Fruit fly (Drosophila melanogaster) whole organism, embryonic: Measurements from ENCODE around the gene CG46042.

Source experiments
- Antp ChIP-seq: fragments of 200-800 bp; sonication (Bioruptor generic); optimal IDR thresholded peaks from 3 replicates; lab custom pipeline; 2016; ENCODE audit warnings: missing biosample characterization, missing genetic modification characterization
- Atf3 ChIP-seq: fragments of 200-800 bp; sonication (Bioruptor generic); optimal IDR thresholded peaks from 3 replicates; lab custom pipeline; 2016; ENCODE audit warnings: missing biosample characterization, missing genetic modification characterization
- B-H2 ChIP-seq: fragments of 200-800 bp; sonication (Bioruptor generic); optimal IDR thresholded peaks from 2 replicates; lab custom pipeline; 2018; ENCODE audit warnings: missing biosample characterization, mild to moderate bottlenecking, missing genetic modification characterization
- Bdp1 ChIP-seq: fragments of 200-800 bp; sonication (Bioruptor generic); optimal IDR thresholded peaks from 3 replicates; lab custom pipeline; 2016; ENCODE audit warnings: missing biosample characterization, missing genetic modification characterization
- CG10209 ChIP-seq: fragments of 200-800 bp; sonication (Bioruptor generic); optimal IDR thresholded peaks from 3 replicates; lab custom pipeline; 2017; ENCODE audit warnings: missing biosample characterization, mild to moderate bottlenecking, missing genetic modification characterization, missing genetic modification reagents
- CG1024 ChIP-seq: fragments of 200-800 bp; sonication (Bioruptor generic); IDR thresholded peaks from 2 replicates; pipeline ENCODE4 v1.3.6; 2022; ENCODE audit warnings: missing biosample characterization, missing genetic modification characterization
- CG1233 ChIP-seq: fragments of 200-800 bp; sonication (Bioruptor generic); optimal IDR thresholded peaks from 4 replicates; lab custom pipeline; 2018; ENCODE audit warnings: missing biosample characterization, mild to moderate bottlenecking, missing genetic modification characterization
- CG12391 ChIP-seq: fragments of 200-800 bp; sonication (Bioruptor generic); optimal IDR thresholded peaks from 3 replicates; lab custom pipeline; 2018; ENCODE audit warnings: missing biosample characterization, mild to moderate bottlenecking, missing genetic modification characterization, moderate library complexity
- CG13624 ChIP-seq: fragments of 200-800 bp; sonication (Bioruptor generic); optimal IDR thresholded peaks from 2 replicates; lab custom pipeline; 2016; ENCODE audit warnings: missing biosample characterization, missing genetic modification characterization
- CG13775 ChIP-seq: fragments of 200-800 bp; sonication (Bioruptor generic); optimal IDR thresholded peaks from 3 replicates; lab custom pipeline; 2017; ENCODE audit warnings: missing biosample characterization, mild to moderate bottlenecking, missing genetic modification characterization
- CG16813 ChIP-seq: fragments of 200-800 bp; sonication (Bioruptor generic); IDR thresholded peaks from 3 replicates; pipeline ENCODE4 v1.3.6; 2022; ENCODE audit warnings: missing biosample characterization, missing genetic modification characterization; ENCODE audit not compliant: partially characterized antibody
- CG17385 ChIP-seq: fragments of 200-800 bp; sonication (Bioruptor generic); optimal IDR thresholded peaks from 3 replicates; lab custom pipeline; 2018; ENCODE audit warnings: missing biosample characterization, mild to moderate bottlenecking, missing genetic modification characterization
- CG17802 ChIP-seq: fragments of 200-800 bp; sonication (Bioruptor generic); optimal IDR thresholded peaks from 2 replicates; lab custom pipeline; 2018; ENCODE audit warnings: missing biosample characterization, mild to moderate bottlenecking, missing genetic modification characterization, moderate library complexity
- CG18619 ChIP-seq: fragments of 200-800 bp; sonication (Bioruptor generic); optimal IDR thresholded peaks from 3 replicates; lab custom pipeline; 2017; ENCODE audit warnings: missing biosample characterization, mild to moderate bottlenecking, missing genetic modification characterization
- CG3163 ChIP-seq: fragments of 200-800 bp; sonication (Bioruptor generic); optimal IDR thresholded peaks from 3 replicates; lab custom pipeline; 2016; ENCODE audit warnings: missing biosample characterization, missing genetic modification characterization
- CG32772 ChIP-seq: fragments of 200-800 bp; sonication (Bioruptor generic); IDR thresholded peaks from 2 replicates; pipeline ENCODE4 v1.3.6; 2022; ENCODE audit warnings: missing biosample characterization, missing genetic modification characterization
- CG34422 ChIP-seq: fragments of 200-800 bp; sonication (Bioruptor generic); IDR thresholded peaks from 3 replicates; pipeline ENCODE4 v1.3.6; 2022; ENCODE audit warnings: missing biosample characterization, missing genetic modification characterization
- CG4820 ChIP-seq: fragments of 200-800 bp; sonication (Bioruptor generic); optimal IDR thresholded peaks from 3 replicates; lab custom pipeline; 2016; ENCODE audit warnings: missing biosample characterization, missing genetic modification characterization
- CG7839 ChIP-seq: fragments of 200-800 bp; sonication (Bioruptor generic); optimal IDR thresholded peaks from 3 replicates; lab custom pipeline; 2018; ENCODE audit warnings: missing biosample characterization, mild to moderate bottlenecking, missing genetic modification characterization, moderate library complexity
- CG9727 ChIP-seq: fragments of 200-800 bp; sonication (Bioruptor generic); optimal IDR thresholded peaks from 3 replicates; lab custom pipeline; 2017; ENCODE audit warnings: missing biosample characterization, mild to moderate bottlenecking, missing genetic modification characterization
- D ChIP-seq, 2 experiments: fragments of 200-800 bp in 1 of 2; fragments of >200 bp in 1 of 2; sonication (Bioruptor generic) in 1 of 2; optimal IDR thresholded peaks; 2 replicates in 1 of 2; 3 replicates in 1 of 2; lab custom pipeline; 2017; ENCODE audit warnings: mild to moderate bottlenecking in 1 of 2, missing biosample characterization in 1 of 2, missing genetic modification characterization in 1 of 2, missing genetic modification reagents in 1 of 2
- Dp ChIP-seq: fragments of 200-800 bp; sonication (Bioruptor generic); optimal IDR thresholded peaks from 2 replicates; lab custom pipeline; 2018; ENCODE audit warnings: missing biosample characterization, mild to moderate bottlenecking, missing genetic modification characterization, moderate library complexity
- Fer1 ChIP-seq: fragments of 200-800 bp; sonication (Bioruptor generic); optimal IDR thresholded peaks from 2 replicates; lab custom pipeline; 2017; ENCODE audit warnings: missing biosample characterization, mild to moderate bottlenecking, missing genetic modification characterization
- Gug ChIP-seq: fragments of 200-800 bp; sonication (Bioruptor generic); IDR thresholded peaks from 4 replicates; pipeline ENCODE4 v1.3.6; 2022; ENCODE audit warnings: missing biosample characterization, missing genetic modification characterization
- HLHmδ ChIP-seq: fragments of 200-800 bp; sonication (Bioruptor generic); optimal IDR thresholded peaks from 2 replicates; lab custom pipeline; 2018; ENCODE audit warnings: missing biosample characterization, mild to moderate bottlenecking, missing genetic modification characterization, moderate library complexity
- PHDP ChIP-seq: fragments of 200-800 bp; sonication (Bioruptor generic); optimal IDR thresholded peaks from 3 replicates; lab custom pipeline; 2018; ENCODE audit warnings: missing biosample characterization, mild to moderate bottlenecking, missing genetic modification characterization, moderate library complexity
- Side ChIP-seq: fragments of 200-800 bp; sonication (Bioruptor generic); optimal IDR thresholded peaks from 2 replicates; lab custom pipeline; 2016; ENCODE audit warnings: missing biosample characterization, missing genetic modification characterization
- Sry-δ ChIP-seq: fragments of 200-800 bp; sonication (Bioruptor generic); optimal IDR thresholded peaks from 2 replicates; lab custom pipeline; 2016; ENCODE audit warnings: missing biosample characterization, missing genetic modification characterization
- Ssrp ChIP-seq: fragments of 200-800 bp; sonication (Bioruptor generic); optimal IDR thresholded peaks from 2 replicates; lab custom pipeline; 2018; ENCODE audit warnings: missing biosample characterization, mild to moderate bottlenecking, missing genetic modification characterization, moderate library complexity
- Usf ChIP-seq: fragments of 200-800 bp; sonication (Bioruptor generic); optimal IDR thresholded peaks from 2 replicates; lab custom pipeline; 2017; ENCODE audit warnings: missing genotype, missing biosample characterization, missing genetic modification characterization
- btn ChIP-seq: fragments of 200-800 bp; sonication (Bioruptor generic); optimal IDR thresholded peaks from 2 replicates; lab custom pipeline; 2016; ENCODE audit warnings: missing biosample characterization, missing genetic modification characterization
- corto ChIP-seq: fragments of 200-800 bp; sonication (Bioruptor generic); optimal IDR thresholded peaks from 2 replicates; lab custom pipeline; 2016; ENCODE audit warnings: missing biosample characterization, mild to moderate bottlenecking, missing genetic modification characterization, moderate library complexity
- crol ChIP-seq: fragments of 200-800 bp; sonication (Bioruptor generic); IDR thresholded peaks from 2 replicates; pipeline ENCODE4 v1.3.6; 2022; ENCODE audit warnings: missing biosample characterization, missing genetic modification characterization
- dimm ChIP-seq: fragments of 200-800 bp; sonication (Bioruptor generic); IDR thresholded peaks from 2 replicates; pipeline ENCODE4 v1.3.6; 2022; ENCODE audit warnings: missing biosample characterization, missing genetic modification characterization
- ems ChIP-seq: fragments of 200-800 bp; sonication (Bioruptor generic); optimal IDR thresholded peaks from 3 replicates; lab custom pipeline; 2016; ENCODE audit warnings: missing biosample characterization, missing genetic modification characterization
- fd64A ChIP-seq: fragments of 200-800 bp; sonication (Bioruptor generic); optimal IDR thresholded peaks from 3 replicates; lab custom pipeline; 2018; ENCODE audit warnings: missing biosample characterization, mild to moderate bottlenecking, missing genetic modification characterization
- fru ChIP-seq: fragments of >200 bp; optimal IDR thresholded peaks from 2 replicates; lab custom pipeline; 2017
- gcm ChIP-seq: fragments of 200-800 bp; sonication (Bioruptor generic); optimal IDR thresholded peaks from 2 replicates; lab custom pipeline; 2019; ENCODE audit warnings: missing biosample characterization, mild to moderate bottlenecking, missing genetic modification characterization, moderate library complexity
- gfzf ChIP-seq: fragments of 200-800 bp; sonication (Bioruptor generic); optimal IDR thresholded peaks from 2 replicates; lab custom pipeline; 2016; ENCODE audit warnings: missing biosample characterization, mild to moderate bottlenecking, missing genetic modification characterization, moderate library complexity
- her ChIP-seq: fragments of 200-800 bp; sonication (Bioruptor generic); optimal IDR thresholded peaks from 2 replicates; lab custom pipeline; 2016; ENCODE audit warnings: missing biosample characterization, missing genetic modification characterization
- hkb ChIP-seq, 2 experiments: fragments of 200-800 bp in 1 of 2; fragments of >200 bp in 1 of 2; sonication (Bioruptor generic) in 1 of 2; IDR thresholded peaks in 1 of 2; optimal IDR thresholded peaks in 1 of 2; 2 replicates each; pipeline versions ENCODE4 v1.3.6 to Lab custom; 2017 to 2022; ENCODE audit warnings: missing biosample characterization in 1 of 2, missing genetic modification characterization in 1 of 2
- oc ChIP-seq: fragments of 200-800 bp; sonication (Bioruptor generic); optimal IDR thresholded peaks from 2 replicates; lab custom pipeline; 2018; ENCODE audit warnings: missing biosample characterization, mild to moderate bottlenecking, missing genetic modification characterization, moderate library complexity
- onecut ChIP-seq: fragments of 200-800 bp; sonication (Bioruptor generic); IDR thresholded peaks from 2 replicates; pipeline ENCODE4 v1.3.6; 2022; ENCODE audit warnings: missing biosample characterization, missing genetic modification characterization
- pb ChIP-seq: fragments of 200-800 bp; sonication (Bioruptor generic); optimal IDR thresholded peaks from 3 replicates; lab custom pipeline; 2016; ENCODE audit warnings: missing biosample characterization, missing genetic modification characterization
- peb ChIP-seq: fragments of 200-800 bp; sonication (Bioruptor generic); IDR thresholded peaks from 2 replicates; pipeline ENCODE4 v1.3.6; 2022; ENCODE audit warnings: missing biosample characterization, missing genetic modification characterization
- pita ChIP-seq: fragments of 200-800 bp; sonication (Bioruptor generic); optimal IDR thresholded peaks from 2 replicates; lab custom pipeline; 2017; ENCODE audit warnings: missing biosample characterization, mild to moderate bottlenecking, missing genetic modification characterization
- tin ChIP-seq: fragments of 200-800 bp; sonication (Bioruptor generic); optimal IDR thresholded peaks from 3 replicates; lab custom pipeline; 2016; ENCODE audit warnings: missing biosample characterization, missing genetic modification characterization
- toy ChIP-seq: fragments of 200-800 bp; sonication (Bioruptor generic); IDR thresholded peaks from 2 replicates; pipeline ENCODE4 v1.3.6; 2022; ENCODE audit warnings: missing biosample characterization, missing genetic modification characterization
- trh ChIP-seq: fragments of 200-800 bp; sonication (Bioruptor generic); optimal IDR thresholded peaks from 2 replicates; lab custom pipeline; 2016; ENCODE audit warnings: missing biosample characterization, missing genetic modification characterization
- vnd ChIP-seq: fragments of 200-800 bp; sonication (Bioruptor generic); IDR thresholded peaks from 3 replicates; pipeline ENCODE4 v1.3.6; 2022; ENCODE audit warnings: missing biosample characterization, missing genetic modification characterization; ENCODE audit not compliant: partially characterized antibody

The CG46042 gene

dm6 chr3R:19892046-19892445 is 50.2 kb downstream of the CG46042 start (continued):
- 0 out of 3 replicates have a peak, but pooled peaks have one; percentile 40 for TF ChIP-seq vnd (GFP tag; lab: Robert Waterston, UW)
- TF ChIP-seq Ssrp (tag; lab: Kevin White, UChicago) = peak; percentile 61
- TF ChIP-seq peb (GFP tag; lab: Robert Waterston, UW) = peak; percentile 72
- peak; percentile 32 for TF ChIP-seq Atf3 (GFP tag; lab: Kevin White, UChicago)
- peak; percentile 49; the same call in 1 of the 2 replicates for TF ChIP-seq dimm (GFP tag; lab: Robert Waterston, UW)
- TF ChIP-seq CG9727 = peak; percentile 62
- no peak for TF ChIP-seq crol (GFP tag; lab: Robert Waterston, UW)
- peak; percentile 28 for TF ChIP-seq Usf
- TF ChIP-seq ems (GFP tag; lab: Kevin White, UChicago) = peak; percentile 80
- peak; percentile 85 for TF ChIP-seq Antp (GFP tag; lab: Kevin White, UChicago)
- TF ChIP-seq pita (GFP tag; lab: Kevin White, UChicago) = no peak
- TF ChIP-seq Side (GFP tag; lab: Kevin White, UChicago) = peak; percentile 76
- peak; percentile 83 for TF ChIP-seq CG34422 (GFP tag; lab: Robert Waterston, UW)
- TF ChIP-seq CG18619 (GFP tag; lab: Kevin White, UChicago) = peak; percentile 39
- TF ChIP-seq hkb (optimal IDR thresholded peaks at IDR 0.05; lab: Kevin White, UChicago) = no peak
- peak; percentile 74 for TF ChIP-seq hkb (GFP tag; IDR thresholded peaks at IDR 0.05; lab: Robert Waterston, UW)
- no peak for TF ChIP-seq Dp (GFP tag; lab: Kevin White, UChicago)
- TF ChIP-seq tin (GFP tag; lab: Kevin White, UChicago) = peak; percentile 74
- peak; percentile 66 for TF ChIP-seq CG32772 (GFP tag; lab: Robert Waterston, UW)
- TF ChIP-seq onecut (GFP tag; lab: Robert Waterston, UW) = peak; percentile 65
- TF ChIP-seq PHDP (tag; lab: Kevin White, UChicago) = peak; percentile 71
- no peak for TF ChIP-seq CG16813 (GFP tag; lab: Robert Waterston, UW)
- peak; percentile 20 for TF ChIP-seq Sry-δ (GFP tag; lab: Kevin White, UChicago)
- no peak for TF ChIP-seq fru (lab: Kevin White, UChicago)
- 0 out of 2 replicates have a peak, but pooled peaks have one; percentile 8 for TF ChIP-seq toy (GFP tag; lab: Robert Waterston, UW)
- TF ChIP-seq btn (GFP tag; lab: Kevin White, UChicago) = peak; percentile 51
- TF ChIP-seq CG17802 (tag; lab: Kevin White, UChicago) = peak; percentile 35
- no peak for TF ChIP-seq gfzf (GFP tag; lab: Kevin White, UChicago)
- peak; percentile 80 for TF ChIP-seq Fer1
- peak; percentile 25 for TF ChIP-seq CG3163 (GFP tag; lab: Kevin White, UChicago)
- peak; percentile 16 for TF ChIP-seq trh
- TF ChIP-seq CG17385 (GFP tag; lab: Kevin White, UChicago) = peak; percentile 63
- TF ChIP-seq D (optimal IDR thresholded peaks at IDR 0.05; lab: Kevin White, UChicago) = no peak
- TF ChIP-seq D (GFP tag; optimal IDR thresholded peaks at IDR 0.05; lab: Kevin White, UChicago) = peak; percentile 59
- peak; percentile 57 for TF ChIP-seq her (GFP tag; lab: Kevin White, UChicago)
- TF ChIP-seq CG7839 (tag; lab: Kevin White, UChicago) = peak; percentile 82
- TF ChIP-seq B-H2 (GFP tag; lab: Kevin White, UChicago) = peak; percentile 32
- no peak for TF ChIP-seq HLHmδ
- TF ChIP-seq gcm = peak; percentile 55
- TF ChIP-seq CG1233 (GFP tag; lab: Kevin White, UChicago) = peak; percentile 46
- peak; percentile 12 for TF ChIP-seq Bdp1 (GFP tag; lab: Kevin White, UChicago)
- peak; percentile 65 for TF ChIP-seq CG4820 (GFP tag; lab: Kevin White, UChicago)
- TF ChIP-seq fd64A (GFP tag; lab: Kevin White, UChicago) = peak; percentile 47
- peak; percentile 74 for TF ChIP-seq pb (GFP tag; lab: Kevin White, UChicago)
- no peak for TF ChIP-seq oc (tag; lab: Kevin White, UChicago)
- no peak for TF ChIP-seq CG1024 (GFP tag; lab: Robert Waterston, UW)
- TF ChIP-seq CG12391 (tag; lab: Kevin White, UChicago) = peak; percentile 65
- peak; percentile 41 for TF ChIP-seq CG13775 (GFP tag; lab: Kevin White, UChicago)
- peak; percentile 59 for TF ChIP-seq CG10209
- TF ChIP-seq CG13624 (GFP tag; lab: Kevin White, UChicago) = peak; percentile 49
- TF ChIP-seq corto (GFP tag; lab: Kevin White, UChicago) = no peak
- peak; percentile 73; the same call in 3 of the 4 replicates for TF ChIP-seq Gug (GFP tag; lab: Robert Waterston, UW)
